Worm (Caenorhabditis elegans) whole organism, L1 larva: ENCODE measurements around the gene srbc-51.

ENCODE experiments used
- C16A3.4 ChIP-seq: fragments of 150-350 bp; optimal IDR thresholded peaks from 2 replicates; lab custom pipeline; 2014; ENCODE audit warnings: missing biosample characterization, missing genetic modification characterization
- C34B4.2 ChIP-seq: sonication (generic microtip); optimal IDR thresholded peaks from 2 replicates; lab custom pipeline; 2017; ENCODE audit warnings: mild to moderate bottlenecking, missing genetic modification characterization, missing compliant biosample characterization
- F16B12.6 ChIP-seq: fragments of 150-350 bp; optimal IDR thresholded peaks from 2 replicates; lab custom pipeline; 2014; ENCODE audit warnings: missing biosample characterization, missing genetic modification characterization
- aha-1 ChIP-seq: fragments of 150-350 bp; optimal IDR thresholded peaks from 2 replicates; lab custom pipeline; 2014; ENCODE audit warnings: missing biosample characterization, missing genetic modification characterization
- alr-1 ChIP-seq: fragments of 200-800 bp; sonication (Bioruptor generic); optimal IDR thresholded peaks from 2 replicates; lab custom pipeline; 2018; ENCODE audit warnings: borderline replicate concordance, mild to moderate bottlenecking, missing genetic modification characterization, missing compliant biosample characterization
- ceh-63 ChIP-seq: fragments of 200-800 bp; sonication (Bioruptor generic); optimal IDR thresholded peaks from 2 replicates; lab custom pipeline; 2018; ENCODE audit warnings: mild to moderate bottlenecking, missing genetic modification characterization, missing compliant biosample characterization
- ceh-8 ChIP-seq: fragments of 200-800 bp; sonication (Bioruptor generic); optimal IDR thresholded peaks from 2 replicates; lab custom pipeline; 2018; ENCODE audit warnings: mild to moderate bottlenecking, missing genetic modification characterization, moderate library complexity, missing compliant biosample characterization
- ceh-90 ChIP-seq: sonication (generic microtip); optimal IDR thresholded peaks from 2 replicates; lab custom pipeline; 2016; ENCODE audit warnings: missing genetic modification characterization, missing compliant biosample characterization
- ces-1 ChIP-seq: fragments of 150-350 bp; optimal IDR thresholded peaks from 2 replicates; lab custom pipeline; 2014; ENCODE audit warnings: missing biosample characterization, missing genetic modification reagents, missing genetic modification characterization
- dpl-1 ChIP-seq, 3 experiments: fragments of 150-350 bp in 2 of 3; sonication (generic microtip) in 1 of 3; optimal IDR thresholded peaks; 2 replicates each; lab custom pipeline; 2014 to 2017; ENCODE audit warnings: missing biosample characterization in 3 of 3, missing genetic modification characterization in 3 of 3, missing genetic modification reagents in 3 of 3
- dsc-1 ChIP-seq: sonication (generic microtip); optimal IDR thresholded peaks from 2 replicates; lab custom pipeline; 2016; ENCODE audit warnings: mild to moderate bottlenecking, missing genetic modification characterization, missing compliant biosample characterization
- efl-3 ChIP-seq: fragments of 200-800 bp; sonication (Bioruptor generic); optimal IDR thresholded peaks from 2 replicates; lab custom pipeline; 2018; ENCODE audit warnings: mild to moderate bottlenecking, missing genetic modification characterization, missing compliant biosample characterization
- egl-27 ChIP-seq, 2 experiments: fragments of 150-350 bp in 1 of 2; sonication (generic microtip); optimal IDR thresholded peaks; 3 replicates each; lab custom pipeline; 2017 to 2018; ENCODE audit warnings: missing biosample characterization in 2 of 2, missing genetic modification characterization in 2 of 2, missing genetic modification reagents in 2 of 2
- elt-2 ChIP-seq: sonication (generic microtip); optimal IDR thresholded peaks from 2 replicates; lab custom pipeline; 2016; ENCODE audit warnings: missing genetic modification characterization, mild to moderate bottlenecking, inconsistent platforms, missing compliant biosample characterization, missing genetic modification reagents
- fkh-10 ChIP-seq: sonication (generic microtip); optimal IDR thresholded peaks from 2 replicates; lab custom pipeline; 2017; ENCODE audit warnings: missing biosample characterization, missing genetic modification reagents, missing genetic modification characterization
- fkh-4 ChIP-seq: sonication (generic microtip); optimal IDR thresholded peaks from 2 replicates; lab custom pipeline; 2016; ENCODE audit warnings: missing compliant biosample characterization, missing genetic modification characterization, borderline replicate concordance
- fos-1 ChIP-seq: fragments of 150-350 bp; optimal IDR thresholded peaks from 2 replicates; lab custom pipeline; 2014; ENCODE audit warnings: missing biosample characterization, missing genetic modification characterization
- hlh-4 ChIP-seq: sonication (generic microtip); optimal IDR thresholded peaks from 2 replicates; lab custom pipeline; 2016; ENCODE audit warnings: mild to moderate bottlenecking, missing genetic modification characterization, missing compliant biosample characterization
- jun-1 ChIP-seq: fragments of 150-350 bp; optimal IDR thresholded peaks from 2 replicates; lab custom pipeline; 2014; ENCODE audit warnings: missing biosample characterization, missing genetic modification reagents, missing genetic modification characterization
- lin-15B ChIP-seq: fragments of 150-350 bp; sonication (generic microtip); optimal IDR thresholded peaks from 3 replicates; lab custom pipeline; 2014; ENCODE audit warnings: missing biosample characterization, missing genetic modification characterization
- lin-35 ChIP-seq, 2 experiments: fragments of 150-350 bp; optimal IDR thresholded peaks; 2 replicates each; lab custom pipeline; 2014; ENCODE audit warnings: missing biosample characterization in 2 of 2, missing genetic modification characterization in 2 of 2, missing genetic modification reagents in 2 of 2
- lsy-2 ChIP-seq, 2 experiments: fragments of 150-350 bp; optimal IDR thresholded peaks; 2 replicates each; lab custom pipeline; 2014; ENCODE audit warnings: missing biosample characterization in 2 of 2, missing genetic modification characterization in 2 of 2
- mef-2 ChIP-seq: fragments of 150-350 bp; optimal IDR thresholded peaks from 2 replicates; lab custom pipeline; 2014; ENCODE audit warnings: missing biosample characterization, missing genetic modification characterization
- nhr-12 ChIP-seq: sonication (generic microtip); optimal IDR thresholded peaks from 2 replicates; lab custom pipeline; 2017; ENCODE audit warnings: missing biosample characterization, missing genetic modification characterization
- nhr-237 ChIP-seq: fragments of 150-350 bp; optimal IDR thresholded peaks from 2 replicates; lab custom pipeline; 2014; ENCODE audit warnings: missing biosample characterization, missing genetic modification characterization
- nhr-28 ChIP-seq: fragments of 150-350 bp; optimal IDR thresholded peaks from 2 replicates; lab custom pipeline; 2014; ENCODE audit warnings: missing biosample characterization, missing genetic modification characterization
- nhr-47 ChIP-seq: sonication (generic microtip); optimal IDR thresholded peaks from 2 replicates; lab custom pipeline; 2016; ENCODE audit warnings: mild to moderate bottlenecking, missing genetic modification characterization, moderate library complexity, missing compliant biosample characterization
- nhr-71 ChIP-seq: sonication (generic microtip); optimal IDR thresholded peaks from 2 replicates; lab custom pipeline; 2016; ENCODE audit warnings: mild to moderate bottlenecking, missing genetic modification characterization, moderate library complexity, missing compliant biosample characterization
- nhr-76 ChIP-seq: sonication (generic microtip); optimal IDR thresholded peaks from 2 replicates; lab custom pipeline; 2017; ENCODE audit warnings: missing biosample characterization, missing genetic modification characterization
- nhr-84 ChIP-seq: sonication (generic microtip); optimal IDR thresholded peaks from 2 replicates; lab custom pipeline; 2017; ENCODE audit warnings: missing biosample characterization, missing genetic modification characterization
- pag-3 ChIP-seq: sonication (generic microtip); optimal IDR thresholded peaks from 2 replicates; lab custom pipeline; 2017; ENCODE audit warnings: missing genetic modification characterization, mild to moderate bottlenecking, missing compliant biosample characterization, antibody characterized with exemption, borderline replicate concordance; ENCODE audit not compliant: insufficient read depth
- pax-3 ChIP-seq: fragments of 200-800 bp; sonication (Bioruptor generic); optimal IDR thresholded peaks from 2 replicates; lab custom pipeline; 2018; ENCODE audit warnings: mild to moderate bottlenecking, missing genetic modification characterization, moderate library complexity, missing compliant biosample characterization
- pqm-1 ChIP-seq: sonication (generic microtip); optimal IDR thresholded peaks from 3 replicates; lab custom pipeline; 2017; ENCODE audit warnings: missing biosample characterization, missing genetic modification characterization
- snu-23 ChIP-seq: sonication (generic microtip); optimal IDR thresholded peaks from 2 replicates; lab custom pipeline; 2016; ENCODE audit warnings: missing genetic modification characterization, missing compliant biosample characterization
- tbx-2 ChIP-seq: sonication (generic microtip); optimal IDR thresholded peaks from 2 replicates; lab custom pipeline; 2016; ENCODE audit warnings: missing genetic modification characterization, missing compliant biosample characterization
- tlp-1 ChIP-seq: fragments of 150-350 bp; optimal IDR thresholded peaks from 2 replicates; lab custom pipeline; 2014; ENCODE audit warnings: missing biosample characterization, missing genetic modification characterization
- vab-15 ChIP-seq: sonication (generic microtip); optimal IDR thresholded peaks from 2 replicates; lab custom pipeline; 2017; ENCODE audit warnings: missing genotype, mild to moderate bottlenecking, missing genetic modification characterization, missing compliant biosample characterization
- zag-1 ChIP-seq: fragments of 150-350 bp; optimal IDR thresholded peaks from 2 replicates; lab custom pipeline; 2014; ENCODE audit warnings: missing biosample characterization, missing genetic modification characterization
- ztf-11 ChIP-seq, 2 experiments: sonication (generic microtip); optimal IDR thresholded peaks; 2 replicates each; lab custom pipeline; 2016 to 2017; ENCODE audit warnings: missing genetic modification characterization in 2 of 2, missing biosample characterization in 1 of 2, missing compliant biosample characterization in 1 of 2
- ztf-4 ChIP-seq: fragments of 150-350 bp; optimal IDR thresholded peaks from 2 replicates; lab custom pipeline; 2014; ENCODE audit warnings: missing biosample characterization, missing genetic modification characterization

srbc-51 gene

DNA sequence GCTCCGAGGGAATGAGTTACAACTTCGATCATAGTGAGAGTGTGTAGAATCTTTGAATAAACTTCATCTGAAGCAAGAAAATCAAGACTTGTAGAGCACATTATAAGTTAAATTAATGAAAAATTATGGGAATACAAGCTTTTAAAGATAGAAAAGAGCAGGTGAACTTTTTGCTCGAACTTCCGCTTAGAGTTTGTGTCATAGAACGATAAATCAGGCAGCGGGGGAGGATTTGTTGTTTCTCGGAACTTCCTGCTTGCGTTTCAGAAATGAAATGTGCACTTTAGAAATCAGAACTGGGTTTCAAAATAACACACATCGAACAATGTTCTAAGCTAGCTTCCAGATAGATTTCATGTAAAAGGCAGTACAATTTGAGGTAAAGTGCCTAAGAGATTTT lies 14.9 kb downstream of the srbc-51 start, which contains the start of gene srh-149:
Gene srh-149 (minus strand): TSS at position 101 of the 400 bp plus-strand sequence.
- TF ChIP-seq ceh-90 (tag; lab: Kevin White, UChicago): no peak
- TF ChIP-seq hlh-4: peak; percentile 50

DNA sequence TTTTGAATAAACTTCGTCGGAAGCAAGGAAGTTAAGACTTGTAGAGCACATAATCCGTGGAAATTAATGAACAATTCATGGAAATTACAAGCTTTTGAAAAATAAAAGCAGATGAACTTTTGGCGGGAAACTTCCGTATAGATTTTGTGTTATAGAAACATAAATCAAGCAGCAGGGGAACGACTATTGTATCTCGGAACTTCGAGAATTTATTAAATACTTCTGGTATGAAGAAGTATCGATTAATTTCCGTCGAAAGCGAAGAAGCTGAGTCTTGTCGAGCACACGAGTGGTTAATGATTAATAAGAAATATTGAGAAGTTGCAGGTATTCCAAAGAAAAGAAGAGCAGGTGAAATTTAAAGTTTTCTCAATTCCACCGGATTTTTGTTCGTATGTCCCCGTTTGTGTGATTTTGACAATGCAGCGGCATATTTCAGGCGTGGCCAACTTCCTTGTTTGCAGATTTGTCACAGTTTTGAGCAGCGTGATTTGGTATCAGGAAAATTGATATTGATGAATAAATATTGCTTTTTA lies 24.1 kb downstream of the srbc-51 start, which contains the start of gene srh-147:
Gene srh-147 (minus strand): TSS at position 51 of the 536 bp plus-strand sequence.
- peak; percentile 92 for TF ChIP-seq hlh-4

ce11 chrV:15858292-15858691 lies 32.1 kb downstream of the srbc-51 start, which contains the start of gene srh-148:
Gene srh-148 (minus strand): TSS chrV:15858392.
- TF ChIP-seq tlp-1 (tag; lab: Kevin White, UChicago) (no peak), nhr-84 (tag; lab: Kevin White, UChicago) (no peak), nhr-28 (tag; lab: Kevin White, UChicago) (no peak), nhr-47 (tag; lab: Kevin White, UChicago) (no peak), hlh-4 (peak; percentile 20), fkh-4 (no peak)

ce11 chrV:15862599-15862998 lies 36.4 kb downstream of the srbc-51 start, which contains the start of gene srz-12:
Gene srz-12 (minus strand): TSS chrV:15862699.
- no peak for TF ChIP-seq lin-15B (tag; lab: Kevin White, UChicago)
- TF ChIP-seq fos-1 (tag; lab: Kevin White, UChicago): no peak
- no peak for TF ChIP-seq vab-15 (tag; lab: Kevin White, UChicago)
- TF ChIP-seq pax-3 (tag; lab: Kevin White, UChicago): no peak
- TF ChIP-seq ceh-63: no peak
- no peak for TF ChIP-seq ztf-4 (tag; lab: Kevin White, UChicago)
- TF ChIP-seq alr-1 (tag; lab: Kevin White, UChicago): no peak
- no peak for TF ChIP-seq tbx-2 (tag; lab: Kevin White, UChicago)
- TF ChIP-seq nhr-84 (tag; lab: Kevin White, UChicago): no peak
- no peak for TF ChIP-seq nhr-12 (tag; lab: Kevin White, UChicago)
- TF ChIP-seq nhr-71 (tag; lab: Kevin White, UChicago): no peak
- no peak for TF ChIP-seq ceh-90 (tag; lab: Kevin White, UChicago)
- TF ChIP-seq nhr-76: no peak
- TF ChIP-seq, all 84 proteins: peak for 0

- TF ChIP-seq C34B4.2 (tag; lab: Kevin White, UChicago) (no peak), ceh-8 (GFP tag; lab: Kevin White, UChicago) (no peak), efl-3 (GFP tag; lab: Kevin White, UChicago) (no peak), ztf-11 (tag; optimal IDR thresholded peaks at IDR 0.05; lab: Kevin White, UChicago) (no peak), jun-1 (tag; lab: Kevin White, UChicago) (no peak), dsc-1 (tag; lab: Kevin White, UChicago) (no peak), vab-15 (tag; lab: Kevin White, UChicago) (no peak), mef-2 (tag; lab: Kevin White, UChicago) (no peak), egl-27 (tag; optimal IDR thresholded peaks at IDR 0.05; lab: Kevin White, UChicago) (no peak)
- TF ChIP-seq, all 84 proteins: peak for 0
Measured at ce11 chrV:15863042-15863441, 36.8 kb downstream of the srbc-51 start, which contains the start of gene srh-299. Gene srh-299 (plus strand): TSS chrV:15863342.

DNA sequence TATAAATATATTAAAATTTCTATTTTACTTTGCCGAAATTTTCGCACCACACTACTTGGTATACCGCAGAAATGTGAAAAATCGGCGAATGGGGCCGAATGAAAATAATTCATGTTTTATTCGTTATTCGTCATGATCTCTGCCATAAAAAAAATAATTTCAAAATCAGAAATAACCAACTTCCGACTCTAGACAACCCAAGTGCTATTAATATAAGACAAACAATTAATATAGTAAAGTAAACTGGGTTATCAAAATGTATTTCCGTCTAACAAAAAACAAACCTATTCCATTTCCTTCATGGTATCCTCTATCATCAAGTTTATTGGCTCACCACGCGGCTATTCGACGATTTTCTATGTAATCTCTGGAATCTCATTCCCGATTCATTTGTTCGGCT lies 39.6 kb downstream of the srbc-51 start, which contains the start of gene srh-293:
Gene srh-293 (plus strand): TSS at position 301 of the 400 bp plus-strand sequence.
- TF ChIP-seq dpl-1 (GFP tag; optimal IDR thresholded peaks at IDR 0.05; lab: Kevin White, UChicago) (no peak), pqm-1 (tag; lab: Kevin White, UChicago) (no peak), ceh-63 (no peak), F16B12.6 (tag; lab: Kevin White, UChicago) (no peak), snu-23 (no peak), ces-1 (no peak), jun-1 (tag; lab: Kevin White, UChicago) (no peak), fos-1 (tag; lab: Kevin White, UChicago) (no peak), ceh-90 (tag; lab: Kevin White, UChicago) (no peak), elt-2 (tag; lab: Kevin White, UChicago) (no peak), zag-1 (tag; lab: Kevin White, UChicago) (no peak), nhr-237 (no peak), C16A3.4 (tag; lab: Kevin White, UChicago) (no peak), lin-35 (GFP tag; optimal IDR thresholded peaks at IDR 0.05; lab: Kevin White, UChicago) (no peak), aha-1 (tag; lab: Kevin White, UChicago) (no peak), fkh-10 (GFP tag; lab: Kevin White, UChicago) (no peak), pag-3 (no peak), lsy-2 (tag; optimal IDR thresholded peaks at IDR 0.05; lab: Kevin White, UChicago) (no peak)
